Fruit fly (Drosophila melanogaster): ENCODE measurements around the gene Sos.

Gene Sos

dm6 chr2L:13839744-13840151 lies 26.1 kb downstream of the Sos start (continued):
- TF ChIP-seq caup (GFP tag; optimal IDR thresholded peaks at IDR 0.05; ENCODE audit: severe bottlenecking) (peak; percentile 47), Sox100B (GFP tag; optimal IDR thresholded peaks at IDR 0.05) (peak; percentile 85), rib (GFP tag; IDR thresholded peaks at IDR 0.05) (0 out of 2 replicates have a peak, but pooled peaks have one; percentile 36), odd (GFP tag; optimal IDR thresholded peaks at IDR 0.05) (peak; percentile 84), wek (GFP tag; optimal IDR thresholded peaks at IDR 0.05) (peak; percentile 32), al (GFP tag; IDR thresholded peaks at IDR 0.05) (peak; percentile 52; the same call in 1 of the 2 replicates), sc (optimal IDR thresholded peaks at IDR 0.05) (no peak), sc (GFP tag; optimal IDR thresholded peaks at IDR 0.05) (peak; percentile 62), ERR (GFP tag; optimal IDR thresholded peaks at IDR 0.05) (peak; percentile 62), CG4360 (GFP tag; IDR thresholded peaks at IDR 0.05) (no peak), hkb (optimal IDR thresholded peaks at IDR 0.05) (no peak), hkb (GFP tag; IDR thresholded peaks at IDR 0.05) (peak; percentile 90), Hr39 (optimal IDR thresholded peaks at IDR 0.05) (no peak), h (optimal IDR thresholded peaks at IDR 0.05) (no peak), CG12769 (tag; optimal IDR thresholded peaks at IDR 0.05) (peak; percentile 63), HHEX (GFP tag; optimal IDR thresholded peaks at IDR 0.05) (peak; percentile 61), so (GFP tag; IDR thresholded peaks at IDR 0.05) (peak; percentile 90), tup (GFP tag; optimal IDR thresholded peaks at IDR 0.05) (peak; percentile 36), CG9797 (GFP tag; optimal IDR thresholded peaks at IDR 0.05) (no peak), grn (GFP tag; optimal IDR thresholded peaks at IDR 0.05) (no peak), pan (optimal IDR thresholded peaks at IDR 0.05) (no peak), pan (GFP tag; optimal IDR thresholded peaks at IDR 0.05 in 1 of 2, IDR thresholded peaks at IDR 0.05 in 1 of 2) (peak in 1 of 2 experiments; percentile 77), CG5245 (GFP tag; optimal IDR thresholded peaks at IDR 0.05) (peak; percentile 85), Jarid2 (GFP tag; optimal IDR thresholded peaks at IDR 0.05) (peak; percentile 1), CG4707 (GFP tag; optimal IDR thresholded peaks at IDR 0.05) (no peak), pho (GFP tag; optimal IDR thresholded peaks at IDR 0.05) (peak; percentile 72), mirr (GFP tag; optimal IDR thresholded peaks at IDR 0.05) (no peak), CG11560 (tag; IDR thresholded peaks at IDR 0.05) (no peak), CG17328 (GFP tag; IDR thresholded peaks at IDR 0.05) (peak; percentile 79), corto (GFP tag; optimal IDR thresholded peaks at IDR 0.05) (peak; percentile 67), CG30403 (GFP tag; optimal IDR thresholded peaks at IDR 0.05) (peak; percentile 92), CG9215 (GFP tag; IDR thresholded peaks at IDR 0.05) (no peak; the same call in 1 of the 2 replicates), cg (GFP tag; optimal IDR thresholded peaks at IDR 0.05) (peak; percentile 31), lab (GFP tag; optimal IDR thresholded peaks at IDR 0.05) (peak; percentile 73), aop (GFP tag; IDR thresholded peaks at IDR 0.05) (no peak), E2f1 (GFP tag; IDR thresholded peaks at IDR 0.05) (peak; percentile 68), Hmr (GFP tag; optimal IDR thresholded peaks at IDR 0.05) (peak; percentile 74), CG12104 (GFP tag; optimal IDR thresholded peaks at IDR 0.05) (peak; percentile 90), ranshi (GFP tag; IDR thresholded peaks at IDR 0.05) (peak; percentile 70), sim (GFP tag; IDR thresholded peaks at IDR 0.05) (no peak), fd96Cb (tag; optimal IDR thresholded peaks at IDR 0.05) (peak; percentile 83), CG5953 (GFP tag; IDR thresholded peaks at IDR 0.05) (peak; percentile 61), inv (GFP tag; IDR thresholded peaks at IDR 0.05; ENCODE audit: partially characterized antibody) (no peak), Sry-β (GFP tag; optimal IDR thresholded peaks at IDR 0.05) (no peak), CG9817 (tag; optimal IDR thresholded peaks at IDR 0.05) (peak; percentile 69), cas (GFP tag; IDR thresholded peaks at IDR 0.05) (no peak), gfzf (GFP tag; optimal IDR thresholded peaks at IDR 0.05) (no peak), HmgZ (tag; optimal IDR thresholded peaks at IDR 0.05) (peak; percentile 14), CG15479 (GFP tag; optimal IDR thresholded peaks at IDR 0.05) (no peak), CG16779 (GFP tag; IDR thresholded peaks at IDR 0.05) (no peak), ems (GFP tag; optimal IDR thresholded peaks at IDR 0.05) (peak; percentile 40), lov (optimal IDR thresholded peaks at IDR 0.05) (no peak), lov (GFP tag; IDR thresholded peaks at IDR 0.05) (no peak)
